Fruit fly (Drosophila melanogaster) whole organism, embryonic: ENCODE results near the gene Vha36-3.

ENCODE experiments used
- CG10979 ChIP-seq: fragments of 200-800 bp; sonication (Bioruptor generic); optimal IDR thresholded peaks from 2 replicates; lab custom pipeline; 2018; ENCODE audit warnings: missing biosample characterization, mild to moderate bottlenecking, missing genetic modification characterization, moderate library complexity
- CG11093 ChIP-seq: fragments of 200-800 bp; sonication (Bioruptor generic); IDR thresholded peaks from 3 replicates; pipeline ENCODE4 v1.3.6; 2022; ENCODE audit warnings: missing biosample characterization, missing genetic modification characterization
- CG12219 ChIP-seq: fragments of 200-800 bp; sonication (Bioruptor generic); optimal IDR thresholded peaks from 3 replicates; lab custom pipeline; 2018; ENCODE audit warnings: missing biosample characterization, mild to moderate bottlenecking, missing genetic modification characterization
- CG14014 ChIP-seq: fragments of 200-800 bp; sonication (Bioruptor generic); IDR thresholded peaks from 2 replicates; pipeline ENCODE4 v1.3.6; 2022; ENCODE audit warnings: missing biosample characterization, missing genetic modification characterization
- CG14667 ChIP-seq: fragments of 200-800 bp; sonication (Bioruptor generic); IDR thresholded peaks from 2 replicates; pipeline ENCODE4 v1.3.6; 2022; ENCODE audit warnings: missing biosample characterization, missing genetic modification characterization
- CG15073 ChIP-seq: fragments of 200-800 bp; sonication (Bioruptor generic); optimal IDR thresholded peaks from 2 replicates; lab custom pipeline; 2016; ENCODE audit warnings: missing biosample characterization, missing genetic modification characterization
- CG15269 ChIP-seq: fragments of 200-800 bp; sonication (Bioruptor generic); optimal IDR thresholded peaks from 2 replicates; lab custom pipeline; 2018; ENCODE audit warnings: missing biosample characterization, mild to moderate bottlenecking, missing genetic modification characterization, moderate library complexity
- CG1647 ChIP-seq: fragments of 200-800 bp; sonication (Bioruptor generic); optimal IDR thresholded peaks from 3 replicates; lab custom pipeline; 2016; ENCODE audit warnings: missing biosample characterization, missing genetic modification characterization
- CG17612 ChIP-seq: fragments of 200-800 bp; sonication (Bioruptor generic); IDR thresholded peaks from 2 replicates; pipeline ENCODE4 v1.3.6; 2022; ENCODE audit warnings: missing biosample characterization, missing genetic modification characterization
- CG18262 ChIP-seq: fragments of 200-800 bp; optimal IDR thresholded peaks from 3 replicates; lab custom pipeline; 2019; ENCODE audit warnings: missing biosample characterization, mild to moderate bottlenecking, missing genetic modification characterization, moderate library complexity
- CG2129 ChIP-seq: fragments of 200-800 bp; sonication (Bioruptor generic); IDR thresholded peaks from 2 replicates; pipeline ENCODE4 v1.3.6; 2022; ENCODE audit warnings: missing biosample characterization, missing genetic modification characterization; ENCODE audit not compliant: partially characterized antibody
- CG2712 ChIP-seq: fragments of 200-800 bp; optimal IDR thresholded peaks from 3 replicates; lab custom pipeline; 2019; ENCODE audit warnings: missing biosample characterization, mild to moderate bottlenecking, missing genetic modification characterization, moderate library complexity
- CG2875 ChIP-seq: fragments of 200-800 bp; sonication (Bioruptor generic); optimal IDR thresholded peaks from 2 replicates; lab custom pipeline; 2017; ENCODE audit warnings: missing biosample characterization, mild to moderate bottlenecking, missing genetic modification characterization, missing genetic modification reagents
- CG30020 ChIP-seq: fragments of 200-800 bp; optimal IDR thresholded peaks from 2 replicates; lab custom pipeline; 2019; ENCODE audit warnings: missing biosample characterization, mild to moderate bottlenecking, missing genetic modification characterization, moderate library complexity
- CG31441 ChIP-seq: fragments of 200-800 bp; sonication (Bioruptor generic); IDR thresholded peaks from 2 replicates; pipeline ENCODE4 v1.3.6; 2022; ENCODE audit warnings: missing biosample characterization, missing genetic modification characterization
- CG32772 ChIP-seq: fragments of 200-800 bp; sonication (Bioruptor generic); IDR thresholded peaks from 2 replicates; pipeline ENCODE4 v1.3.6; 2022; ENCODE audit warnings: missing biosample characterization, missing genetic modification characterization
- CG3407 ChIP-seq: fragments of 200-800 bp; sonication (Bioruptor generic); optimal IDR thresholded peaks from 2 replicates; lab custom pipeline; 2018; ENCODE audit warnings: missing biosample characterization, mild to moderate bottlenecking, missing genetic modification characterization
- CG3838 ChIP-seq: fragments of 200-800 bp; sonication (Bioruptor generic); optimal IDR thresholded peaks from 3 replicates; lab custom pipeline; 2016; ENCODE audit warnings: missing biosample characterization, missing genetic modification characterization
- CG4820 ChIP-seq: fragments of 200-800 bp; sonication (Bioruptor generic); optimal IDR thresholded peaks from 3 replicates; lab custom pipeline; 2016; ENCODE audit warnings: missing biosample characterization, missing genetic modification characterization
- CG6254 ChIP-seq: fragments of 200-800 bp; sonication (Bioruptor generic); optimal IDR thresholded peaks from 3 replicates; lab custom pipeline; 2017; ENCODE audit warnings: mild to moderate bottlenecking, missing biosample characterization, missing genetic modification reagents, missing genetic modification characterization
- CG6765 ChIP-seq: fragments of 200-800 bp; sonication (Bioruptor generic); optimal IDR thresholded peaks from 3 replicates; lab custom pipeline; 2017; ENCODE audit warnings: missing biosample characterization, mild to moderate bottlenecking, missing genetic modification characterization
- CG6854 ChIP-seq: fragments of 200-800 bp; sonication (Bioruptor generic); optimal IDR thresholded peaks from 3 replicates; lab custom pipeline; 2017; ENCODE audit warnings: missing biosample characterization, mild to moderate bottlenecking, missing genetic modification characterization
- CG7987 ChIP-seq: fragments of 200-800 bp; sonication (Bioruptor generic); optimal IDR thresholded peaks from 2 replicates; lab custom pipeline; 2018; ENCODE audit warnings: missing biosample characterization, mild to moderate bottlenecking, missing genetic modification characterization, moderate library complexity
- CG8478 ChIP-seq: fragments of >200 bp; optimal IDR thresholded peaks from 2 replicates; lab custom pipeline; 2018
- Dip3 ChIP-seq: fragments of 200-800 bp; sonication (Bioruptor generic); optimal IDR thresholded peaks from 3 replicates; lab custom pipeline; 2016; ENCODE audit warnings: missing biosample characterization, missing genetic modification characterization
- Elba2 ChIP-seq: fragments of 200-800 bp; sonication (Bioruptor generic); optimal IDR thresholded peaks from 3 replicates; lab custom pipeline; 2016; ENCODE audit warnings: missing biosample characterization, missing genetic modification characterization
- Fer1 ChIP-seq: fragments of 200-800 bp; sonication (Bioruptor generic); optimal IDR thresholded peaks from 2 replicates; lab custom pipeline; 2017; ENCODE audit warnings: missing biosample characterization, mild to moderate bottlenecking, missing genetic modification characterization
- Hr3 ChIP-seq: fragments of 200-800 bp; sonication (Bioruptor generic); optimal IDR thresholded peaks from 3 replicates; lab custom pipeline; 2016; ENCODE audit warnings: missing biosample characterization, missing genetic modification characterization
- Hr39 ChIP-seq: fragments of >200 bp; optimal IDR thresholded peaks from 2 replicates; lab custom pipeline; 2017
- MTF-1 ChIP-seq: fragments of 200-800 bp; sonication (Bioruptor generic); optimal IDR thresholded peaks from 2 replicates; lab custom pipeline; 2018; ENCODE audit warnings: missing biosample characterization, mild to moderate bottlenecking, missing genetic modification characterization, borderline replicate concordance
- Mes4 ChIP-seq: fragments of 200-800 bp; sonication (Bioruptor generic); optimal IDR thresholded peaks from 2 replicates; lab custom pipeline; 2016; ENCODE audit warnings: missing biosample characterization, missing genetic modification characterization
- Mrtf ChIP-seq: fragments of 200-800 bp; sonication (Bioruptor generic); IDR thresholded peaks from 3 replicates; pipeline ENCODE4 v1.3.6; 2022; ENCODE audit warnings: missing biosample characterization, missing genetic modification characterization
- NC2α ChIP-seq: fragments of 200-800 bp; sonication (Bioruptor generic); optimal IDR thresholded peaks from 2 replicates; lab custom pipeline; 2016; ENCODE audit warnings: missing biosample characterization, missing genetic modification characterization
- Rfx ChIP-seq: fragments of 200-800 bp; sonication (Bioruptor generic); IDR thresholded peaks from 2 replicates; pipeline ENCODE4 v1.3.6; 2022; ENCODE audit warnings: missing biosample characterization, missing genetic modification characterization
- Sox102F ChIP-seq: fragments of 200-800 bp; sonication (Bioruptor generic); optimal IDR thresholded peaks from 2 replicates; lab custom pipeline; 2018; ENCODE audit warnings: missing biosample characterization, mild to moderate bottlenecking, missing genetic modification characterization, moderate library complexity
- abd-A ChIP-seq: fragments of 200-800 bp; sonication (Bioruptor generic); optimal IDR thresholded peaks from 3 replicates; lab custom pipeline; 2019; ENCODE audit warnings: missing biosample characterization, mild to moderate bottlenecking, missing genetic modification characterization, moderate library complexity
- ap ChIP-seq: fragments of 200-800 bp; sonication (Bioruptor generic); IDR thresholded peaks from 2 replicates; pipeline ENCODE4 v1.3.6; 2022; ENCODE audit warnings: missing biosample characterization, missing genetic modification characterization
- bigmax ChIP-seq: fragments of 200-800 bp; sonication (Bioruptor generic); optimal IDR thresholded peaks from 2 replicates; lab custom pipeline; 2018; ENCODE audit warnings: missing biosample characterization, mild to moderate bottlenecking, missing genetic modification characterization
- dati ChIP-seq: fragments of 200-800 bp; sonication (Bioruptor generic); IDR thresholded peaks from 2 replicates; pipeline ENCODE4 v1.3.6; 2022; ENCODE audit warnings: missing biosample characterization, missing genetic modification characterization
- dysf ChIP-seq: fragments of 200-800 bp; sonication (Bioruptor generic); IDR thresholded peaks from 3 replicates; pipeline ENCODE4 v1.3.6; 2022; ENCODE audit warnings: missing biosample characterization, missing genetic modification characterization
- emc ChIP-seq: fragments of 200-800 bp; sonication (Bioruptor generic); optimal IDR thresholded peaks from 2 replicates; lab custom pipeline; 2016; ENCODE audit warnings: missing biosample characterization, missing genetic modification characterization
- fru ChIP-seq: fragments of >200 bp; optimal IDR thresholded peaks from 2 replicates; lab custom pipeline; 2017
- fu2 ChIP-seq: fragments of 200-800 bp; sonication (Bioruptor generic); optimal IDR thresholded peaks from 2 replicates; lab custom pipeline; 2016; ENCODE audit warnings: missing biosample characterization, missing genetic modification characterization
- gfzf ChIP-seq: fragments of 200-800 bp; sonication (Bioruptor generic); optimal IDR thresholded peaks from 2 replicates; lab custom pipeline; 2016; ENCODE audit warnings: missing biosample characterization, mild to moderate bottlenecking, missing genetic modification characterization, moderate library complexity
- ken ChIP-seq: fragments of 200-800 bp; sonication (Bioruptor generic); IDR thresholded peaks from 3 replicates; pipeline ENCODE4 v1.3.6; 2022; ENCODE audit warnings: missing biosample characterization, missing genetic modification characterization
- luna ChIP-seq: fragments of 200-800 bp; sonication (Bioruptor generic); optimal IDR thresholded peaks from 2 replicates; lab custom pipeline; 2016; ENCODE audit warnings: missing biosample characterization, missing genetic modification characterization
- peb ChIP-seq: fragments of 200-800 bp; sonication (Bioruptor generic); IDR thresholded peaks from 2 replicates; pipeline ENCODE4 v1.3.6; 2022; ENCODE audit warnings: missing biosample characterization, missing genetic modification characterization
- pita ChIP-seq: fragments of 200-800 bp; sonication (Bioruptor generic); optimal IDR thresholded peaks from 2 replicates; lab custom pipeline; 2017; ENCODE audit warnings: missing biosample characterization, mild to moderate bottlenecking, missing genetic modification characterization
- ro ChIP-seq: fragments of 200-800 bp; sonication (Bioruptor generic); IDR thresholded peaks from 2 replicates; pipeline ENCODE4 v1.3.6; 2022; ENCODE audit warnings: missing biosample characterization, missing genetic modification characterization
- sisA ChIP-seq: fragments of 200-800 bp; sonication (Bioruptor generic); IDR thresholded peaks from 2 replicates; pipeline ENCODE4 v1.3.6; 2022; ENCODE audit warnings: missing biosample characterization, missing genetic modification characterization
- wek ChIP-seq: fragments of 200-800 bp; sonication (Bioruptor generic); optimal IDR thresholded peaks from 3 replicates; lab custom pipeline; 2018; ENCODE audit warnings: missing biosample characterization, mild to moderate bottlenecking, missing genetic modification characterization, moderate library complexity
- zf30C ChIP-seq: fragments of 200-800 bp; sonication (Bioruptor generic); optimal IDR thresholded peaks from 3 replicates; lab custom pipeline; 2018; ENCODE audit warnings: missing biosample characterization, mild to moderate bottlenecking, missing genetic modification characterization

The Vha36-3 gene

DNA sequence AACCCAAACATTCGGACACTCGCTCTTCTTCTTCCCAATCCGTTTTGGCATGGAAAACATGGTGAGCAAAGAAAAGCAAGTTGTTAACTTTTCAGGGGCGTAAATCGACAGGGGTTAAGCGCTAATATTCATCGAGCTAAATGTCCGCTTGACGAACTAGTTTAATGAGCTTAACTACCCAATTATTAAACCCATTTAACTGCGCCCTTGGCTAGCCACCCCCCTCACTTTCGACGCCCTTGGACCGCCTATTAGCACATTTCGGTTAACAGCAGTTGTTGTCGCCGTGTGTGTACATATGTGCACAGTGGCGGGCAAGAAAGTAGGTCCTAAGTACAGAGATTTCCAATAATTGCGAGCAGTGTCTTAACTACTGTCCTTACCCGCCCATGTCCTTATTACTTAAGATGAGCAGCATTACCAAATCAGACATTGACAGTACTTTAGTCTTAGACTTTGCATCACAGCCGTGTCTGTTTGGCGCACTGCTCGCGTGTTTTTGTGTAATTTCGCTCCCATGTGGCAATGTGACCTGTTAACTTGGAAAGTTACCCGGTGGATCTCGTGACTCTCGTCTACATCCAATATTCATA, 9.2 kb upstream of the Vha36-3 start (continued):
- peak; percentile 72 for TF ChIP-seq CG2875 (GFP tag; lab: Kevin White, UChicago)
- peak; percentile 96 for TF ChIP-seq Dip3 (GFP tag; lab: Kevin White, UChicago)
- peak; percentile 72 for TF ChIP-seq CG6854 (GFP tag; lab: Kevin White, UChicago)
- TF ChIP-seq Fer1 (GFP tag; lab: Kevin White, UChicago), result peak; percentile 93
- peak; percentile 85 for TF ChIP-seq emc (GFP tag; lab: Kevin White, UChicago)
- TF ChIP-seq CG11093, result peak; percentile 83
- peak; percentile 21 for TF ChIP-seq CG3838 (GFP tag; lab: Kevin White, UChicago)
- peak; percentile 59 for TF ChIP-seq dati
- TF ChIP-seq Rfx (GFP tag; lab: Robert Waterston, UW), result peak; percentile 99
- TF ChIP-seq CG7987, result peak; percentile 87
- peak; percentile 61 for TF ChIP-seq wek (GFP tag; lab: Kevin White, UChicago)
- TF ChIP-seq CG30020 (tag; lab: Kevin White, UChicago), result peak; percentile 21
- TF ChIP-seq CG1647, result peak; percentile 93
- peak; percentile 49 for TF ChIP-seq CG15073 (GFP tag; lab: Kevin White, UChicago)
- peak; percentile 61 for TF ChIP-seq Elba2 (GFP tag; lab: Kevin White, UChicago)
- peak; percentile 92 for TF ChIP-seq CG32772 (GFP tag; lab: Robert Waterston, UW)
- TF ChIP-seq dysf (GFP tag; lab: Robert Waterston, UW), result peak; percentile 96
- TF ChIP-seq CG2712 (tag; lab: Kevin White, UChicago), result peak; percentile 81
- peak; percentile 80 for TF ChIP-seq Mes4 (GFP tag; lab: Kevin White, UChicago)
- TF ChIP-seq Hr39 (lab: Kevin White, UChicago), result no peak
- TF ChIP-seq abd-A (tag; lab: Kevin White, UChicago), result peak; percentile 68
- no peak for TF ChIP-seq CG2129 (GFP tag; lab: Robert Waterston, UW)
- TF ChIP-seq zf30C (GFP tag; lab: Kevin White, UChicago), result no peak
- TF ChIP-seq Sox102F (GFP tag; lab: Kevin White, UChicago), result peak; percentile 92
- TF ChIP-seq CG17612, result peak; percentile 91
- no peak for TF ChIP-seq gfzf (GFP tag; lab: Kevin White, UChicago)
- TF ChIP-seq sisA (GFP tag; lab: Robert Waterston, UW), result peak; percentile 92
- peak; percentile 79 for TF ChIP-seq CG31441
- TF ChIP-seq luna (GFP tag; lab: Kevin White, UChicago), result peak; percentile 94
- TF ChIP-seq CG14667 (GFP tag; lab: Robert Waterston, UW), result peak; percentile 90
- peak; percentile 95 for TF ChIP-seq Mrtf (GFP tag; lab: Robert Waterston, UW)
- peak; percentile 95 for TF ChIP-seq CG14014 (GFP tag; lab: Robert Waterston, UW)
- peak; percentile 79 for TF ChIP-seq CG12219 (GFP tag; lab: Kevin White, UChicago)
- peak; percentile 37 for TF ChIP-seq bigmax (GFP tag; lab: Kevin White, UChicago)
- peak; percentile 67 for TF ChIP-seq CG6254
- no peak for TF ChIP-seq pita
- TF ChIP-seq ken (GFP tag; lab: Robert Waterston, UW), result peak; percentile 95
- TF ChIP-seq CG3407 (GFP tag; lab: Kevin White, UChicago), result peak; percentile 77
- peak; percentile 76 for TF ChIP-seq CG18262 (tag; lab: Kevin White, UChicago)
- peak; percentile 92 for TF ChIP-seq CG15269 (tag; lab: Kevin White, UChicago)
- peak; percentile 75 for TF ChIP-seq ap (GFP tag; lab: Robert Waterston, UW)
- peak; percentile 72; the same call in 1 of the 2 replicates for TF ChIP-seq ro (GFP tag; lab: Robert Waterston, UW)
- TF ChIP-seq fru (lab: Kevin White, UChicago), result no peak
- TF ChIP-seq CG6765 (GFP tag; lab: Kevin White, UChicago), result peak; percentile 66
- peak; percentile 82 for TF ChIP-seq peb (GFP tag; lab: Robert Waterston, UW)
- TF ChIP-seq NC2α (GFP tag; lab: Kevin White, UChicago), result peak; percentile 68
- peak; percentile 76 for TF ChIP-seq MTF-1
- TF ChIP-seq CG10979 (tag; lab: Kevin White, UChicago), result peak; percentile 68
- peak; percentile 86 for TF ChIP-seq Hr3 (GFP tag; lab: Kevin White, UChicago)
- TF ChIP-seq fu2 (GFP tag; lab: Kevin White, UChicago), result peak; percentile 96
- TF ChIP-seq CG8478 (lab: Kevin White, UChicago), result no peak
- peak; percentile 75 for TF ChIP-seq CG4820 (GFP tag; lab: Kevin White, UChicago)
